Worm (Caenorhabditis elegans) whole organism, young adult: ENCODE data around the gene lron-13.

Source experiments
- ceh-40 ChIP-seq: fragments of 200-800 bp; sonication (Bioruptor generic); IDR thresholded peaks from 2 replicates; pipeline ENCODE4 v1.3.6; 2022; ENCODE audit warnings: missing genetic modification characterization, missing compliant biosample characterization
- ets-4 ChIP-seq: fragments of 200-800 bp; sonication (Bioruptor generic); optimal IDR thresholded peaks from 2 replicates; lab custom pipeline; 2018; ENCODE audit warnings: mild to moderate bottlenecking, missing genetic modification characterization, missing compliant biosample characterization

ce11 chrIII:13549960-13550359, 22.7 kb downstream of the lron-13 start:
- TF ChIP-seq ceh-40 (GFP tag; lab: Robert Waterston, UW), result no peak
- no peak for TF ChIP-seq ets-4
